Fruit fly (Drosophila melanogaster): ENCODE measurements around the gene ppk30.

DNA sequence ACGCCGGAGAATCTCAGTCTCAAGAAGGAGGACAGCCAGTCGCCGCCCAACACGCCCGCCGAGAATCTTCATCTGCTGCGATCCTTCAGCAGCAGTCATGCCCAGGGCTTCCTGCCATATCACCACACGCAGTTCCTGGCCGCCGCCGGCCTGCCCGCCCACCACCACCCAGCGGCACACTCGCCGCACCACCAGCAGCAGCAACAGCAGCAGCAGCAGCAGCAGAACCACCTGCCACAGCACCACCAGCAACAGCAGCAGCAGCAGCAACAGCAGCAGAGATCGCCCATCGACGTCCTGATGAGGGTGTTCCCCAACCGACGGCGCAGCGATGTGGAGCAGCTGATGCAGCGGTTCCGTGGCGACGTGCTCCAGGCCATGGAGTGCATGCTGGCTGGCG is 26.8 kb downstream of the ppk30 start:
- TF ChIP-seq psq (optimal IDR thresholded peaks at IDR 0.05) (no peak), usp (GFP tag; optimal IDR thresholded peaks at IDR 0.05) (no peak), pan (optimal IDR thresholded peaks at IDR 0.05) (no peak), CG8478 (optimal IDR thresholded peaks at IDR 0.05) (no peak), EcR (GFP tag; optimal IDR thresholded peaks at IDR 0.05) (no peak)

Measured in whole organism.